Worm (Caenorhabditis elegans) whole organism, L1 larva: ENCODE results near the gene bet-2.

Experiments
- aly-2 ChIP-seq: fragments of 150-350 bp; optimal IDR thresholded peaks from 2 replicates; lab custom pipeline; 2014; ENCODE audit warnings: missing biosample characterization, missing genetic modification characterization
- ceh-82 ChIP-seq, 3 experiments: fragments of 150-350 bp in 1 of 3; sonication (generic microtip) in 2 of 3; optimal IDR thresholded peaks; 2 replicates each; lab custom pipeline; 2014 to 2017; ENCODE audit warnings: missing biosample characterization in 3 of 3, missing genetic modification characterization in 3 of 3
- ceh-88 ChIP-seq: fragments of 200-800 bp; sonication (Bioruptor generic); IDR thresholded peaks from 2 replicates; pipeline ENCODE4 v1.3.6; 2022; ENCODE audit warnings: missing genetic modification characterization, missing compliant biosample characterization
- ces-1 ChIP-seq: fragments of 150-350 bp; optimal IDR thresholded peaks from 2 replicates; lab custom pipeline; 2014; ENCODE audit warnings: missing biosample characterization, missing genetic modification reagents, missing genetic modification characterization
- dsc-1 ChIP-seq: sonication (generic microtip); optimal IDR thresholded peaks from 2 replicates; lab custom pipeline; 2016; ENCODE audit warnings: mild to moderate bottlenecking, missing genetic modification characterization, missing compliant biosample characterization
- efl-1 ChIP-seq, 4 experiments: fragments of 150-350 bp; optimal IDR thresholded peaks in 3 of 4; peaks in 1 of 4; 1 replicate in 1 of 4; 2 replicates in 3 of 4; lab custom pipeline; 2014; ENCODE audit warnings: missing biosample characterization in 2 of 4, missing genetic modification characterization in 2 of 4, missing genetic modification reagents in 2 of 4
- egl-13 ChIP-seq: sonication (generic microtip); optimal IDR thresholded peaks from 2 replicates; lab custom pipeline; 2016; ENCODE audit warnings: missing genotype, missing genetic modification reagents, missing genetic modification characterization, missing compliant biosample characterization
- egl-27 ChIP-seq, 2 experiments: fragments of 150-350 bp in 1 of 2; sonication (generic microtip); optimal IDR thresholded peaks; 3 replicates each; lab custom pipeline; 2017 to 2018; ENCODE audit warnings: missing biosample characterization in 2 of 2, missing genetic modification characterization in 2 of 2, missing genetic modification reagents in 2 of 2
- elt-2 ChIP-seq: sonication (generic microtip); optimal IDR thresholded peaks from 2 replicates; lab custom pipeline; 2016; ENCODE audit warnings: missing genetic modification characterization, mild to moderate bottlenecking, inconsistent platforms, missing compliant biosample characterization, missing genetic modification reagents
- elt-3 ChIP-seq, 6 experiments: fragments of 150-350 bp in 1 of 6; sonication (generic microtip); optimal IDR thresholded peaks; 2 replicates each; lab custom pipeline; 2017 to 2018; ENCODE audit warnings: missing biosample characterization in 6 of 6, missing genetic modification characterization in 6 of 6, inconsistent platforms in 1 of 6
- ets-5 ChIP-seq: fragments of 200-800 bp; sonication (Bioruptor generic); IDR thresholded peaks from 2 replicates; pipeline ENCODE4 v1.3.6; 2022; ENCODE audit warnings: missing genetic modification characterization, missing compliant biosample characterization
- fos-1 ChIP-seq: fragments of 150-350 bp; optimal IDR thresholded peaks from 2 replicates; lab custom pipeline; 2014; ENCODE audit warnings: missing biosample characterization, missing genetic modification characterization
- grh-1 ChIP-seq: fragments of 200-800 bp; sonication (Bioruptor generic); IDR thresholded peaks from 2 replicates; pipeline ENCODE4 v1.3.6; 2022; ENCODE audit warnings: missing genetic modification reagents, missing genetic modification characterization, missing compliant biosample characterization
- hlh-4 ChIP-seq: sonication (generic microtip); optimal IDR thresholded peaks from 2 replicates; lab custom pipeline; 2016; ENCODE audit warnings: mild to moderate bottlenecking, missing genetic modification characterization, missing compliant biosample characterization
- irx-1 ChIP-seq: sonication (generic microtip); optimal IDR thresholded peaks from 2 replicates; lab custom pipeline; 2016; ENCODE audit warnings: missing genetic modification characterization, missing compliant biosample characterization
- isw-1 ChIP-seq: fragments of 200-800 bp; sonication (Bioruptor generic); IDR thresholded peaks from 2 replicates; pipeline ENCODE4 v1.3.6; 2022; ENCODE audit warnings: missing genetic modification characterization, missing compliant biosample characterization
- lin-13 ChIP-seq: fragments of 150-350 bp; optimal IDR thresholded peaks from 2 replicates; lab custom pipeline; 2014; ENCODE audit warnings: missing biosample characterization, missing genetic modification reagents, missing genetic modification characterization
- lin-14 ChIP-seq: fragments of 200-800 bp; sonication (Bioruptor generic); optimal IDR thresholded peaks from 2 replicates; lab custom pipeline; 2018; ENCODE audit warnings: mild to moderate bottlenecking, missing genetic modification characterization, moderate library complexity, missing compliant biosample characterization
- lin-15B ChIP-seq: fragments of 150-350 bp; sonication (generic microtip); optimal IDR thresholded peaks from 3 replicates; lab custom pipeline; 2014; ENCODE audit warnings: missing biosample characterization, missing genetic modification characterization
- lin-35 ChIP-seq, 2 experiments: fragments of 150-350 bp; optimal IDR thresholded peaks; 2 replicates each; lab custom pipeline; 2014; ENCODE audit warnings: missing biosample characterization in 2 of 2, missing genetic modification characterization in 2 of 2, missing genetic modification reagents in 2 of 2
- lir-3 ChIP-seq: sonication (generic microtip); optimal IDR thresholded peaks from 2 replicates; lab custom pipeline; 2016; ENCODE audit warnings: mild to moderate bottlenecking, missing genetic modification characterization, moderate library complexity, missing compliant biosample characterization; ENCODE audit not compliant: poor library complexity
- mab-9 ChIP-seq: fragments of 200-800 bp; sonication (Bioruptor generic); IDR thresholded peaks from 2 replicates; pipeline ENCODE4 v1.3.6; 2022; ENCODE audit warnings: missing genetic modification reagents, missing genetic modification characterization, missing compliant biosample characterization
- mdl-1 ChIP-seq, 2 experiments: fragments of 150-350 bp; optimal IDR thresholded peaks; 2 replicates each; lab custom pipeline; 2014 to 2017; ENCODE audit warnings: missing biosample characterization in 2 of 2, missing genetic modification characterization in 2 of 2, inconsistent platforms in 1 of 2
- mep-1 ChIP-seq: fragments of 150-350 bp; optimal IDR thresholded peaks from 2 replicates; lab custom pipeline; 2014; ENCODE audit warnings: missing biosample characterization, missing genetic modification characterization
- nhr-12 ChIP-seq: sonication (generic microtip); optimal IDR thresholded peaks from 2 replicates; lab custom pipeline; 2017; ENCODE audit warnings: missing biosample characterization, missing genetic modification characterization
- nhr-19 ChIP-seq: fragments of 200-800 bp; sonication (Bioruptor generic); conservative IDR thresholded peaks from 2 replicates; pipeline ENCODE4 v1.3.6; 2022; ENCODE audit warnings: missing genetic modification characterization, missing compliant biosample characterization
- nhr-20 ChIP-seq: sonication (generic microtip); optimal IDR thresholded peaks from 2 replicates; lab custom pipeline; 2016; ENCODE audit warnings: mild to moderate bottlenecking, missing genetic modification characterization, missing compliant biosample characterization
- nhr-47 ChIP-seq: sonication (generic microtip); optimal IDR thresholded peaks from 2 replicates; lab custom pipeline; 2016; ENCODE audit warnings: mild to moderate bottlenecking, missing genetic modification characterization, moderate library complexity, missing compliant biosample characterization
- nhr-76 ChIP-seq: sonication (generic microtip); optimal IDR thresholded peaks from 2 replicates; lab custom pipeline; 2017; ENCODE audit warnings: missing biosample characterization, missing genetic modification characterization
- nhr-84 ChIP-seq: sonication (generic microtip); optimal IDR thresholded peaks from 2 replicates; lab custom pipeline; 2017; ENCODE audit warnings: missing biosample characterization, missing genetic modification characterization
- nhr-85 ChIP-seq: sonication (generic microtip); peaks from one replicate; lab custom pipeline; 2016; ENCODE audit warnings: missing genetic modification characterization, inconsistent platforms, missing compliant biosample characterization
- pag-3 ChIP-seq: sonication (generic microtip); optimal IDR thresholded peaks from 2 replicates; lab custom pipeline; 2017; ENCODE audit warnings: missing genetic modification characterization, mild to moderate bottlenecking, missing compliant biosample characterization, antibody characterized with exemption, borderline replicate concordance; ENCODE audit not compliant: insufficient read depth
- rnt-1 ChIP-seq: sonication (generic microtip); optimal IDR thresholded peaks from 2 replicates; lab custom pipeline; 2016; ENCODE audit warnings: mild to moderate bottlenecking, missing genetic modification characterization, moderate library complexity, missing compliant biosample characterization
- skn-1 ChIP-seq: fragments of 150-350 bp; optimal IDR thresholded peaks from 2 replicates; lab custom pipeline; 2014; ENCODE audit warnings: missing biosample characterization, missing genetic modification characterization
- snpc-4 ChIP-seq: fragments of 150-350 bp; optimal IDR thresholded peaks from 2 replicates; lab custom pipeline; 2014; ENCODE audit warnings: missing biosample characterization, missing genetic modification characterization
- snu-23 ChIP-seq: sonication (generic microtip); optimal IDR thresholded peaks from 2 replicates; lab custom pipeline; 2016; ENCODE audit warnings: missing genetic modification characterization, missing compliant biosample characterization
- sox-4 ChIP-seq: sonication (generic microtip); optimal IDR thresholded peaks from 2 replicates; lab custom pipeline; 2016; ENCODE audit warnings: missing genetic modification characterization, missing compliant biosample characterization
- tbx-2 ChIP-seq: sonication (generic microtip); optimal IDR thresholded peaks from 2 replicates; lab custom pipeline; 2016; ENCODE audit warnings: missing genetic modification characterization, missing compliant biosample characterization
- tlp-1 ChIP-seq: fragments of 150-350 bp; optimal IDR thresholded peaks from 2 replicates; lab custom pipeline; 2014; ENCODE audit warnings: missing biosample characterization, missing genetic modification characterization
- unc-130 ChIP-seq: fragments of 150-350 bp; optimal IDR thresholded peaks from 2 replicates; lab custom pipeline; 2017; ENCODE audit warnings: missing biosample characterization, missing genetic modification characterization, inconsistent platforms
- unc-86 ChIP-seq: sonication (generic microtip); optimal IDR thresholded peaks from 2 replicates; lab custom pipeline; 2016; ENCODE audit warnings: missing genetic modification characterization, missing compliant biosample characterization
- unc-98 ChIP-seq: fragments of 200-800 bp; sonication (Bioruptor generic); IDR thresholded peaks from 2 replicates; pipeline ENCODE4 v1.3.6; 2022; ENCODE audit warnings: missing genetic modification characterization, missing compliant biosample characterization
- vab-15 ChIP-seq: sonication (generic microtip); optimal IDR thresholded peaks from 2 replicates; lab custom pipeline; 2017; ENCODE audit warnings: missing genotype, mild to moderate bottlenecking, missing genetic modification characterization, missing compliant biosample characterization
- xbp-1 ChIP-seq: sonication (generic microtip); optimal IDR thresholded peaks from 2 replicates; lab custom pipeline; 2016; ENCODE audit warnings: missing genetic modification characterization, missing compliant biosample characterization
- ztf-4 ChIP-seq: fragments of 150-350 bp; optimal IDR thresholded peaks from 2 replicates; lab custom pipeline; 2014; ENCODE audit warnings: missing biosample characterization, missing genetic modification characterization

The bet-2 gene

DNA sequence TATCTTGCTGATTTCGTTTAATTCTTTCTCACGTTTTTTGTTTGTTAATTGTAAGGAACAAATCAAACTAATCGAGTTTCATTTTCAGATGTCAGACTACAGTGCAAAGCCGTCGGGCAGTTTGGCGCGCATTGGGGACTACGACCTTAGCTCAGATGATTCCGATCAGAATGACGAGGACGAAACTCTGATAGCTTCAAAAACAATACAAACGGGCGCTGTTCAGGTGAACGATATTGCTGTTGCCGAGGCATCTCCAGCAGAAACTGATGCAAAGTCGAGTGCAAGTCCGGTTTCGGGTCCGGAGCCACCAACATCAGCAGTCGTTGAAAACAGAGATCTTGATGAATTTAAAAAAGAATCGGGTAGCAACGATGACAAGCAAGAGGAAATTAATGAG, at the start of gene bet-2:
Gene bet-2, plus strand, starts transcription at position 89 of the 400 bp plus-strand sequence.
- TF ChIP-seq isw-1 (GFP tag; lab: Robert Waterston, UW) (no peak), ztf-4 (no peak)

DNA sequence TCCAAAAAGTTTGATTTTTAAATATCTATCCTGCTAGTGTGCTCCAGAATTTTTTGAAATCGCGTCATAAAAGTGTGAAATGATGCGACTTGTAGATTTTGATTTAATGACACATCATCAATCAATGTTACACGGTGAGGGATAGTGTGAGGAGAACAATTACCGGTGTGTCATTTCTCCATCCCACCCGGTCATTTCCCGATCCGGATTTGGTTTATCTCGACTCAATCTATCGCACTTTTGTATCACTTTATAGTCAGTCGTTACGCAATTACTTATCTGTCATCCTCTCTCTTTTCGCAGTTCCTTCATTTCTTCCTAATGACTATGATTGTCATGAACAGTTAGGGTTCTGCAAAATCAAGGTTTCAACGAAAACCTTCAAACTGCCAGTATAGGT, 48.9 kb upstream of the bet-2 start:
- TF ChIP-seq efl-1 (optimal IDR thresholded peaks at IDR 0.05; lab: Kevin White, UChicago) (no peak), efl-1 (GFP tag; optimal IDR thresholded peaks at IDR 0.05 in 1 of 2; lab: Kevin White, UChicago) (peak in 1 of 2 experiments; percentile 71), nhr-19 (GFP tag; lab: Robert Waterston, UW) (no peak)

DNA sequence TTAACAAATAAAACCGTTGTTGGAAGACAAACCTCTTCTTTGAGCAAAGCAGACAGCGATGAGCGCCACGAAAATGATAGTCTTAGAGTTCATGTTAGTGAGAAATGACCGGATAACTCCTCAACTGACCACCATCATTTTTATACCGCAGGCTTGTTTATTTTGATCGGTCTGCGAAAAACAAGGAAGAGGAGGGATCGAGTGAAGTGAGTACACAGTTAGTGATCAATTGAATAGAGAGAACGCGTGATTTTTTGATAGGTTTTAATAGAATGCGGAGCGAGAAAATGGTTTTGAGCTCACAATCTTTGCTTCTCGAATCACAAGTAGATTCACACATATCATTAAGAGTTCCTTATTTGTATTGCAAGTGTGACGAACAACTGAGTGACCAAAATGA, 47.8 kb upstream of the bet-2 start, which contains the start of gene F14F3.4:
Gene F14F3.4, minus strand, starts transcription at position 101 of the 400 bp plus-strand sequence.
- no peak for TF ChIP-seq elt-2 (tag; lab: Kevin White, UChicago)
- no peak for TF ChIP-seq grh-1
- TF ChIP-seq mdl-1 (tag; optimal IDR thresholded peaks at IDR 0.05; lab: Kevin White, UChicago) = no peak
- no peak for TF ChIP-seq snpc-4
- TF ChIP-seq elt-3 (tag; optimal IDR thresholded peaks at IDR 0.05; lab: Kevin White, UChicago) = no peak
- TF ChIP-seq lin-35 (GFP tag; optimal IDR thresholded peaks at IDR 0.05; lab: Kevin White, UChicago) = no peak
- TF ChIP-seq unc-130 (tag; lab: Kevin White, UChicago) = no peak
- TF ChIP-seq efl-1 (optimal IDR thresholded peaks at IDR 0.05; lab: Kevin White, UChicago) = no peak
- no peak for TF ChIP-seq efl-1 (GFP tag; optimal IDR thresholded peaks at IDR 0.05 in 1 of 2; lab: Kevin White, UChicago)
- TF ChIP-seq vab-15 (tag; lab: Kevin White, UChicago) = no peak
- no peak for TF ChIP-seq unc-98 (GFP tag; lab: Robert Waterston, UW)
- no peak for TF ChIP-seq nhr-12 (tag; lab: Kevin White, UChicago)
- no peak for TF ChIP-seq aly-2
- no peak for TF ChIP-seq egl-13 (tag; lab: Kevin White, UChicago)

DNA sequence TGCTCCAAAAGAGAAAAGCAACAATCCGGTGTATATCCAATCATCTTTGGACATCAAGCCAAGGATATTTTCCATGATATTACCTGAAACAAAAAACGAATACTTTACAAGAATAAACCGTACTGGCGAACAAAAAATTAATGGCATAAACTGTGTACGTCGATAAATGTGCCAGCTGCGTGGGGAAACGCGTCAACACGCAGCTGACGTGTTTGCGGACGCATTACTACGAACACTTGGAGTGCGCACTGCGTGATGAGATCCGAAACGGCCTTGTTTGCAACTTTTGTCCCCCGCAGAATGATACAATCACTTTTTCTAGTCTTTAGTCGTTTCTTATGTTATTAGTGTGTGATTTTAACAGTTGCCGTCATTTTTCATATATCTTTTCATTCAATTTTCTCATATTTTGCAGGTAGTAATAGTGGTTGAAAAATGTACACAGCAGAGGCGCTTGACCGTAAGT, 44.6 kb upstream of the bet-2 start, which contains the start of the genes mboa-7 and git-1:
Gene mboa-7, minus strand, starts transcription at position 83 of the 466 bp plus-strand sequence.
Gene git-1, plus strand, starts transcription at position 416 of the 466 bp plus-strand sequence.
- TF ChIP-seq mab-9 (GFP tag; lab: Robert Waterston, UW) (no peak), dsc-1 (tag; lab: Kevin White, UChicago) (no peak), nhr-76 (tag; lab: Kevin White, UChicago) (no peak), skn-1 (tag; lab: Kevin White, UChicago) (peak; percentile 37), lin-15B (tag; lab: Kevin White, UChicago) (no peak), nhr-84 (no peak), ets-5 (GFP tag; lab: Robert Waterston, UW) (no peak), irx-1 (tag; lab: Kevin White, UChicago) (no peak), fos-1 (no peak), xbp-1 (tag; lab: Kevin White, UChicago) (peak; percentile 45), nhr-20 (tag; lab: Kevin White, UChicago) (peak; percentile 86), aly-2 (no peak), elt-2 (tag; lab: Kevin White, UChicago) (no peak), rnt-1 (tag; lab: Kevin White, UChicago) (peak; percentile 77), egl-27 (tag; optimal IDR thresholded peaks at IDR 0.05; lab: Kevin White, UChicago) (no peak), nhr-85 (tag; lab: Kevin White, UChicago) (no peak), lin-13 (GFP tag; lab: Kevin White, UChicago) (no peak), efl-1 (optimal IDR thresholded peaks at IDR 0.05; lab: Kevin White, UChicago) (peak; percentile 42 to 49), efl-1 (GFP tag; optimal IDR thresholded peaks at IDR 0.05 in 1 of 2; lab: Kevin White, UChicago) (peak; percentile 12 to 92), vab-15 (tag; lab: Kevin White, UChicago) (peak; percentile 15), lir-3 (tag; lab: Kevin White, UChicago) (no peak), pag-3 (no peak), snu-23 (GFP tag; lab: Kevin White, UChicago) (peak; percentile 79), mdl-1 (tag; optimal IDR thresholded peaks at IDR 0.05; lab: Kevin White, UChicago) (peak in 1 of 2 experiments; percentile 50), sox-4 (tag; lab: Kevin White, UChicago) (no peak), unc-86 (tag; lab: Kevin White, UChicago) (no peak), tlp-1 (tag; lab: Kevin White, UChicago) (no peak), lin-14 (peak; percentile 92), ces-1 (no peak), ceh-88 (GFP tag; lab: Robert Waterston, UW) (peak; percentile 11; the same call in 1 of the 2 replicates), tbx-2 (peak; percentile 65), nhr-47 (tag; lab: Kevin White, UChicago) (peak; percentile 63), ceh-82 (tag; optimal IDR thresholded peaks at IDR 0.05; lab: Kevin White, UChicago) (peak in 1 of 3 experiments; percentile 61), hlh-4 (tag; lab: Kevin White, UChicago) (no peak), ztf-4 (no peak), mep-1 (peak; percentile 55)
